Fruit fly (Drosophila melanogaster): ENCODE results near the gene CG5347.

The CG5347 gene

dm6 chrX:14749086-14749874, 27.3 kb upstream of the CG5347 start, which contains the start of gene NetB (continued):
- no peak for TF ChIP-seq CG6272 (GFP tag; IDR thresholded peaks at IDR 0.05)
- no peak for TF ChIP-seq Poxn (GFP tag; IDR thresholded peaks at IDR 0.05)
- no peak for TF ChIP-seq CG14710 (tag; optimal IDR thresholded peaks at IDR 0.05)
- TF ChIP-seq H2.0 (GFP tag; IDR thresholded peaks at IDR 0.05), result no peak
- TF ChIP-seq TFAM (GFP tag; optimal IDR thresholded peaks at IDR 0.05), result no peak
- TF ChIP-seq CG11093 (GFP tag; IDR thresholded peaks at IDR 0.05), result no peak
- no peak for TF ChIP-seq CG7963 (GFP tag; IDR thresholded peaks at IDR 0.05; ENCODE audit: partially characterized antibody)
- no peak for TF ChIP-seq kah (GFP tag; optimal IDR thresholded peaks at IDR 0.05)
- no peak for TF ChIP-seq ken (GFP tag; IDR thresholded peaks at IDR 0.05)
- no peak for TF ChIP-seq CG12942 (GFP tag; optimal IDR thresholded peaks at IDR 0.05)
- TF ChIP-seq CG12071 (GFP tag; optimal IDR thresholded peaks at IDR 0.05), result peak; percentile 24
- TF ChIP-seq CG18262 (tag; optimal IDR thresholded peaks at IDR 0.05), result no peak
- TF ChIP-seq NC2β (GFP tag; optimal IDR thresholded peaks at IDR 0.05), result no peak
- no peak for TF ChIP-seq sug (tag; optimal IDR thresholded peaks at IDR 0.05)
- no peak for TF ChIP-seq ttk (GFP tag; IDR thresholded peaks at IDR 0.05)
- no peak for TF ChIP-seq tio (GFP tag; optimal IDR thresholded peaks at IDR 0.05)
- no peak for TF ChIP-seq scrt (GFP tag; optimal IDR thresholded peaks at IDR 0.05)
- TF ChIP-seq fu2 (GFP tag; optimal IDR thresholded peaks at IDR 0.05), result no peak
- TF ChIP-seq lov (optimal IDR thresholded peaks at IDR 0.05), result no peak
- TF ChIP-seq lov (GFP tag; IDR thresholded peaks at IDR 0.05), result no peak
- TF ChIP-seq slp2 (GFP tag; optimal IDR thresholded peaks at IDR 0.05), result no peak
- no peak for TF ChIP-seq luna (GFP tag; optimal IDR thresholded peaks at IDR 0.05)
- TF ChIP-seq Lim3 (GFP tag; IDR thresholded peaks at IDR 0.05), result no peak
- no peak for TF ChIP-seq CG4820 (GFP tag; optimal IDR thresholded peaks at IDR 0.05)
- TF ChIP-seq CG18599 (GFP tag; optimal IDR thresholded peaks at IDR 0.05), result no peak
- no peak for TF ChIP-seq Mrtf (GFP tag; IDR thresholded peaks at IDR 0.05)
- TF ChIP-seq Nf-YB (GFP tag; optimal IDR thresholded peaks at IDR 0.05), result no peak
- TF ChIP-seq crol (GFP tag; IDR thresholded peaks at IDR 0.05), result no peak
- TF ChIP-seq Jarid2 (GFP tag; optimal IDR thresholded peaks at IDR 0.05), result peak; percentile 98
- no peak for TF ChIP-seq Lpt (GFP tag; optimal IDR thresholded peaks at IDR 0.05)
- no peak for TF ChIP-seq h (optimal IDR thresholded peaks at IDR 0.05)
- TF ChIP-seq CG7271 (tag; optimal IDR thresholded peaks at IDR 0.05), result no peak
- TF ChIP-seq pb (GFP tag; optimal IDR thresholded peaks at IDR 0.05), result no peak
- no peak for TF ChIP-seq odd (GFP tag; optimal IDR thresholded peaks at IDR 0.05)
- no peak for TF ChIP-seq CG15269 (tag; optimal IDR thresholded peaks at IDR 0.05)
- TF ChIP-seq CG6683 (GFP tag; optimal IDR thresholded peaks at IDR 0.05), result no peak
- no peak for TF ChIP-seq peb (GFP tag; IDR thresholded peaks at IDR 0.05)
- TF ChIP-seq br (optimal IDR thresholded peaks at IDR 0.05), result no peak
- TF ChIP-seq CG5180 (GFP tag; optimal IDR thresholded peaks at IDR 0.05), result no peak
- no peak for TF ChIP-seq bcd (GFP tag; optimal IDR thresholded peaks at IDR 0.05)
- TF ChIP-seq CkIIα-i1 (GFP tag; IDR thresholded peaks at IDR 0.05), result no peak
- TF ChIP-seq CG12236 (GFP tag; optimal IDR thresholded peaks at IDR 0.05), result no peak
- TF ChIP-seq CG9727 (GFP tag; optimal IDR thresholded peaks at IDR 0.05), result no peak
- 0 out of 2 replicates have a peak, but pooled peaks have one; percentile 9 for TF ChIP-seq CG10366 (GFP tag; IDR thresholded peaks at IDR 0.05)
- TF ChIP-seq tll (GFP tag; optimal IDR thresholded peaks at IDR 0.05), result no peak
- TF ChIP-seq hbn (GFP tag; IDR thresholded peaks at IDR 0.05; ENCODE audit: partially characterized antibody), result no peak
- 0 out of 2 replicates have a peak, but pooled peaks have one; percentile 19 for TF ChIP-seq Bgb (GFP tag; IDR thresholded peaks at IDR 0.05; ENCODE audit: partially characterized antibody)
- TF ChIP-seq NC2α (GFP tag; optimal IDR thresholded peaks at IDR 0.05), result no peak
- TF ChIP-seq CG10274 (GFP tag; optimal IDR thresholded peaks at IDR 0.05), result no peak
- TF ChIP-seq CG6689 (GFP tag; IDR thresholded peaks at IDR 0.05), result no peak
- TF ChIP-seq CG10462 (GFP tag; optimal IDR thresholded peaks at IDR 0.05), result no peak
